Worm (Caenorhabditis elegans) whole organism, L2 larva: Measurements from ENCODE around the gene dna-2.

Experiments
- F13H6.1 ChIP-seq: sonication (generic microtip); optimal IDR thresholded peaks from 2 replicates; lab custom pipeline; 2016; ENCODE audit warnings: missing genetic modification characterization, missing compliant biosample characterization
- ZK546.5 ChIP-seq: sonication (generic microtip); optimal IDR thresholded peaks from 2 replicates; lab custom pipeline; 2017; ENCODE audit warnings: missing biosample characterization, missing genetic modification characterization
- ama-1 ChIP-seq: fragments of 150-350 bp; optimal IDR thresholded peaks from 2 replicates; lab custom pipeline; 2018; ENCODE audit warnings: inconsistent platforms
- blmp-1 ChIP-seq: sonication (generic microtip); optimal IDR thresholded peaks from 2 replicates; lab custom pipeline; 2017; ENCODE audit warnings: missing genetic modification characterization, mild to moderate bottlenecking, missing compliant biosample characterization, antibody characterized with exemption, moderate library complexity; ENCODE audit not compliant: insufficient read depth
- ceh-16 ChIP-seq: fragments of 150-350 bp; optimal IDR thresholded peaks from 2 replicates; lab custom pipeline; 2014; ENCODE audit warnings: missing biosample characterization, missing genetic modification characterization
- ceh-82 ChIP-seq: fragments of 150-350 bp; optimal IDR thresholded peaks from 2 replicates; lab custom pipeline; 2014; ENCODE audit warnings: missing biosample characterization, missing genetic modification characterization
- crh-2 ChIP-seq: sonication (generic microtip); optimal IDR thresholded peaks from 2 replicates; lab custom pipeline; 2017; ENCODE audit warnings: missing biosample characterization, missing genetic modification characterization
- elt-1 ChIP-seq: fragments of 150-350 bp; optimal IDR thresholded peaks from 2 replicates; lab custom pipeline; 2014; ENCODE audit warnings: missing biosample characterization, missing genetic modification characterization
- fos-1 ChIP-seq: fragments of 150-350 bp; optimal IDR thresholded peaks from 2 replicates; lab custom pipeline; 2014; ENCODE audit warnings: missing biosample characterization, missing genetic modification characterization
- lin-11 ChIP-seq: fragments of 150-350 bp; sonication (generic microtip); optimal IDR thresholded peaks from 2 replicates; lab custom pipeline; 2014; ENCODE audit warnings: missing biosample characterization, missing genetic modification characterization, inconsistent platforms, mixed read lengths
- lsy-2 ChIP-seq, 2 experiments: fragments of 150-350 bp in 1 of 2; sonication (generic microtip) in 1 of 2; optimal IDR thresholded peaks; 2 replicates each; lab custom pipeline; 2014 to 2017; ENCODE audit warnings: missing biosample characterization in 2 of 2, missing genetic modification characterization in 2 of 2
- mab-5 ChIP-seq: fragments of 150-350 bp; optimal IDR thresholded peaks from 2 replicates; lab custom pipeline; 2014; ENCODE audit warnings: missing biosample characterization, missing genetic modification characterization
- mbf-1 ChIP-seq: sonication (generic microtip); optimal IDR thresholded peaks from 2 replicates; lab custom pipeline; 2017; ENCODE audit warnings: missing biosample characterization, missing genetic modification characterization
- nhr-10 ChIP-seq: sonication (generic microtip); optimal IDR thresholded peaks from 2 replicates; lab custom pipeline; 2017; ENCODE audit warnings: missing biosample characterization, missing genetic modification characterization
- nhr-11 ChIP-seq: fragments of 150-350 bp; optimal IDR thresholded peaks from 2 replicates; lab custom pipeline; 2014; ENCODE audit warnings: missing biosample characterization, missing genetic modification characterization
- nhr-12 ChIP-seq: fragments of 150-350 bp; optimal IDR thresholded peaks from 2 replicates; lab custom pipeline; 2014; ENCODE audit warnings: missing biosample characterization, missing genetic modification characterization
- nhr-129 ChIP-seq: fragments of 150-350 bp; optimal IDR thresholded peaks from 2 replicates; lab custom pipeline; 2014; ENCODE audit warnings: missing biosample characterization, missing genetic modification characterization
- nhr-237 ChIP-seq: fragments of 150-350 bp; optimal IDR thresholded peaks from 2 replicates; lab custom pipeline; 2014; ENCODE audit warnings: missing biosample characterization, missing genetic modification characterization
- nhr-25 ChIP-seq: fragments of 150-350 bp; sonication (generic microtip); optimal IDR thresholded peaks from 3 replicates; lab custom pipeline; 2014; ENCODE audit warnings: missing biosample characterization, missing genetic modification characterization
- sem-4 ChIP-seq: fragments of 150-350 bp; optimal IDR thresholded peaks from 2 replicates; lab custom pipeline; 2014; ENCODE audit warnings: missing biosample characterization, missing genetic modification reagents, missing genetic modification characterization
- skn-1 ChIP-seq: sonication (generic microtip); optimal IDR thresholded peaks from 2 replicates; lab custom pipeline; 2017; ENCODE audit warnings: missing biosample characterization, missing genetic modification characterization
- sma-3 ChIP-seq: sonication (generic microtip); optimal IDR thresholded peaks from 2 replicates; lab custom pipeline; 2016; ENCODE audit warnings: missing genetic modification reagents, missing genetic modification characterization, missing compliant biosample characterization
- sma-9 ChIP-seq, 2 experiments: fragments of 150-350 bp in 1 of 2; sonication (generic microtip) in 1 of 2; optimal IDR thresholded peaks; 2 replicates each; lab custom pipeline; 2014 to 2016; ENCODE audit warnings: missing genetic modification characterization in 2 of 2, mild to moderate bottlenecking in 1 of 2, missing biosample characterization in 1 of 2, missing compliant biosample characterization in 1 of 2, missing genetic modification reagents in 1 of 2, moderate library complexity in 1 of 2
- snpc-4 ChIP-seq: fragments of 150-350 bp; optimal IDR thresholded peaks from 2 replicates; lab custom pipeline; 2014; ENCODE audit warnings: missing biosample characterization, missing genetic modification characterization
- unc-55 ChIP-seq: fragments of 150-350 bp; sonication (generic microtip); optimal IDR thresholded peaks from 3 replicates; lab custom pipeline; 2014; ENCODE audit warnings: missing biosample characterization, missing genetic modification reagents, missing genetic modification characterization
- ztf-11 ChIP-seq: sonication (generic microtip); optimal IDR thresholded peaks from 2 replicates; lab custom pipeline; 2017; ENCODE audit warnings: missing biosample characterization, missing genetic modification characterization

Gene dna-2

DNA sequence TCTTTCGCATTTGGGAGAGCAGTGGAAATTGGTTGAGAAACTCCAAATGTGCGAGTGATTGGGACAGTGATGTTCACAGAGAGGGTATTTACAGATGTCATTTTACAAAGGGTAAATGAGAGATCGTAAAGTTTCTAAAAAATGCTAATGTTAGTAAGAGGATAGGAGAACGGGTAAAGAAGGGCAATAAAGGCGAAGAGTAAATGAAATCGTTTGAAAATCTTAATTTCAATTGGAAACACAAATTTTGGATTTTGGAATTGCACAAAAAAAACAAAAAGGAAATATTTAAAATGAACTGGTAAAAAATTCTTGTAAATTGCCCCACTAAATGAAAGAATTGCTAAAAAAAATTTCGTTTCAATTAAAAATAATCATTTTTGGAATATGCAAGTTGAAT is 38.2 kb downstream of the dna-2 start, which contains the start of gene pap-3:
Gene pap-3, minus strand, starts transcription at position 101 of the 400 bp plus-strand sequence.
- TF ChIP-seq sma-9 (GFP tag; optimal IDR thresholded peaks at IDR 0.05; lab: Kevin White, UChicago), result no peak
- TF ChIP-seq sma-9 (tag; optimal IDR thresholded peaks at IDR 0.05; lab: Kevin White, UChicago), result no peak
- no peak for TF ChIP-seq ztf-11 (tag; lab: Kevin White, UChicago)
- no peak for TF ChIP-seq nhr-12 (tag; lab: Kevin White, UChicago)
- no peak for TF ChIP-seq skn-1
- no peak for TF ChIP-seq sem-4
- no peak for TF ChIP-seq nhr-237
- TF ChIP-seq elt-1 (tag; lab: Kevin White, UChicago), result no peak
- TF ChIP-seq mab-5 (tag; lab: Kevin White, UChicago), result no peak
- no peak for TF ChIP-seq nhr-10 (tag; lab: Kevin White, UChicago)
- no peak for TF ChIP-seq sma-3 (GFP tag; lab: Kevin White, UChicago)
- TF ChIP-seq nhr-11 (tag; lab: Kevin White, UChicago), result no peak
- TF ChIP-seq ceh-16 (tag; lab: Kevin White, UChicago), result no peak
- no peak for TF ChIP-seq F13H6.1 (tag; lab: Kevin White, UChicago)
- no peak for TF ChIP-seq snpc-4 (tag; lab: Kevin White, UChicago)

DNA sequence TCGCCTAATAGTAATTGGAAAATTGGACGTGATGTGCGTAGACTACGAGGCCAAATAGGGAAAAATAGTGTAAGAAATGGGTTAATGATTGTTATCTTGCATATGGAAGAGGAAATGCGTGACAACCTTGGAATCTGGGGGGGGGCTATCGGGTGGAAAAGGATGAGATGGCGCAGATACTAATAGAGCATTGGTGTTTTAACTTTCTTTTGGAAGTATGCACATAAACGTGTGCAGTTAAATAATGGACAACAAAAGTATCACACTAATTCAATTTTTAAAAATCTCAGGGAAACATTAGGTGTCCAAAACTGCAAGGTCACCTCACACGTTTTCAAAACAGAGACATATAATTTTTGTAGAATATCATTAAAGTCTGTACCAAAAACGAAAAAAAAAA is 41.6 kb downstream of the dna-2 start, which contains the start of gene Y6D1A.2:
Gene Y6D1A.2, minus strand, starts transcription at position 101 of the 400 bp plus-strand sequence.
- TF ChIP-seq fos-1 (tag; lab: Kevin White, UChicago), result no peak
- no peak for TF ChIP-seq snpc-4 (tag; lab: Kevin White, UChicago)
- TF ChIP-seq elt-1 (tag; lab: Kevin White, UChicago), result no peak

DNA sequence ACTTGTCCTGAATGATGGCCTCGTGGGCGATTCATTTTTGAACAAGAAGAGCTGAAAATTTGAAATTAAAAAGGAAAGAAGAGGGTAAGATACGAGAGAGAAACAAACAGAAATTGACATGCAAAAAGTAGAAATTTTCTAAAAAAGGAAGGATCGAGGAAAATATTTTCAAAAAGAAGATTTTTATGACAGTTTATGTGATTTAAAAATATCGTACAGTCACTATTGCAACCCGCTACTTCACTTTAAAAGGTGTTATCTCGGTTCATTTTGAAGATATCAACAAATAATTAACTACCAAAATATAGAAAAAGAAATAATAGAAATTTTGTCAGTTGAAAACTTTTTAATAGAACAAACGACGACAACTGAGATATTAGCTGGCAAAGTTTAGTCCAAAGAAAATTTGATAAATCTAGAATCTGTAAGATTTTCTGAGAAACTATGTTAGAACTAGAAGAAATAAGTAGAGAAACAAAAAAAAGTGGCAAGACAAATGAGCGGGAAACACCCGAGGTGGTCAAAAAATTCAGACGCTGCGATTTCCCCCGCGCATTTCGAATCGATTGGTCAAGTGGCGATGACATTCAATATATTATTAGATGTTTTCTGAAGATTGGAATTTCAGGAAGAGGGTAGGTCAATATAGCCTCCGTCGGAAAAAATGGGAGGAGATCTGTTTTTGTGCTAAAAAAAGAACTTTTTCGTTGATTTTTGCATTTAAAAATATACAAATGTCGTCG is 45.5 kb downstream of the dna-2 start, which contains the start of gene Y6D1A.1:
Gene Y6D1A.1, minus strand, starts transcription at position 51 of the 743 bp plus-strand sequence.
- TF ChIP-seq lsy-2 (tag; optimal IDR thresholded peaks at IDR 0.05; lab: Kevin White, UChicago), result no peak
- no peak for TF ChIP-seq crh-2 (tag; lab: Kevin White, UChicago)
- TF ChIP-seq ama-1 (lab: Kevin White, UChicago), result no peak
- TF ChIP-seq skn-1, result no peak
- no peak for TF ChIP-seq nhr-25
- TF ChIP-seq lin-11 (tag; lab: Kevin White, UChicago), result no peak
- TF ChIP-seq unc-55 (GFP tag; lab: Kevin White, UChicago), result no peak

DNA sequence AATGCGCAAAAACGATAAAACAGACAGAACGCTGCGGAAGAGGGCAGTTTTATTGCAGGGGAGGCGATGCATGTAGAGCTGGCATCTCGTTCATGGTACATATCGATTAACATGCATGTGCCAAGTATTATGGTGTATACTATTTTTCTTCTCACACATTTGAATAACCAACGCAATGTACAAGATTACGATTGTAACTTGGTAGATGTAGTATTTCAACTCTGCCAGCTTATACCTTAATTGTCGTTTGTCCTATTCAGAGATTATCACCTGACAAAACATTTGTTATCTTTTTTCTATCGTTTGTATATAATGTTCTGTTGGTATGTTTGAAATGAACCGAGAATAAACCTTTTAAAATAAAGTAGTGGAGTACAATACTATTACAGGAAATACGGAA is 51.7 kb downstream of the dna-2 start, which contains the start of gene pes-5:
Gene pes-5, minus strand, starts transcription at position 101 of the 400 bp plus-strand sequence.
- no peak for TF ChIP-seq sma-3 (GFP tag; lab: Kevin White, UChicago)
- TF ChIP-seq ceh-82, result no peak
- no peak for TF ChIP-seq ceh-16 (tag; lab: Kevin White, UChicago)
- TF ChIP-seq ZK546.5 (tag; lab: Kevin White, UChicago), result no peak
- no peak for TF ChIP-seq unc-55 (GFP tag; lab: Kevin White, UChicago)

DNA sequence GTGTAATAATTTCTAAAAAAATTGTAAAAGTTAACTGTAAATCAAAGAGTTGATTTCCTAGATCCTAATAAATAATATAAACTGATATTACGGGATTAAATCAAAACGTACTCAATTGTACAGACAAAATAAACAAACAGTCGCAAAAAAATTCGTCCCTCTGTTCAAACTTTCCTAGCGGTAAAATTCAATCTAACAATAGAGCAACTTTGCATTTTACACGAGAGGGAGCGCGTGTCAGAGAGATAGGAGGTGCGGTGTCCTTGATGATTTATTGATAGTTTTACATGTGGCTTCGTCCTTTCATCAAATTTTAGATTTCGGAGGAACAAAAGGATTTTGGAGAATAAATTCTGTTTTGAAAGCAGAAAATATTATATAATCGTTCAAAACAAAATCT is 52.4 kb downstream of the dna-2 start:
- TF ChIP-seq ZK546.5 (tag; lab: Kevin White, UChicago), result no peak
- TF ChIP-seq nhr-25, result peak; percentile 13
- no peak for TF ChIP-seq blmp-1 (tag; lab: Kevin White, UChicago)
- peak; percentile 54 for TF ChIP-seq nhr-129 (tag; lab: Kevin White, UChicago)
- TF ChIP-seq crh-2 (tag; lab: Kevin White, UChicago), result peak; percentile 47
- TF ChIP-seq mbf-1 (tag; lab: Kevin White, UChicago), result no peak
- TF ChIP-seq sma-9 (GFP tag; optimal IDR thresholded peaks at IDR 0.05; lab: Kevin White, UChicago), result peak; percentile 0
- no peak for TF ChIP-seq sma-9 (tag; optimal IDR thresholded peaks at IDR 0.05; lab: Kevin White, UChicago)
- peak; percentile 29 for TF ChIP-seq fos-1 (tag; lab: Kevin White, UChicago)
- peak in 1 of 2 experiments; percentile 54 for TF ChIP-seq lsy-2 (tag; optimal IDR thresholded peaks at IDR 0.05; lab: Kevin White, UChicago)
